Worm (Caenorhabditis elegans) whole organism, dauer: ENCODE data around the gene tin-9.1.

Source experiments
- unc-62 ChIP-seq: sonication (generic microtip); optimal IDR thresholded peaks from 2 replicates; lab custom pipeline; 2017; ENCODE audit warnings: missing biosample characterization, missing genetic modification reagents, missing genetic modification characterization

tin-9.1 gene

ce11 chrIV:7044552-7045139 lies at the start of gene tin-9.1:
Gene tin-9.1, minus strand, starts transcription at chrIV:7044602.
- TF ChIP-seq unc-62 (GFP tag; lab: Kevin White, UChicago): no peak

- no peak for TF ChIP-seq unc-62 (GFP tag; lab: Kevin White, UChicago)
Measured at ce11 chrIV:7084632-7085160, 40.3 kb upstream of the tin-9.1 start, which contains the start of gene rps-4. Gene rps-4, minus strand, starts transcription at chrIV:7084682.

- TF ChIP-seq unc-62 (GFP tag; lab: Kevin White, UChicago): no peak
Measured at ce11 chrIV:7083976-7084375, 39.6 kb upstream of the tin-9.1 start.

- TF ChIP-seq unc-62 (GFP tag; lab: Kevin White, UChicago): no peak
Measured at ce11 chrIV:7083382-7083784, 39.0 kb upstream of the tin-9.1 start, which contains the start of gene Y43B11AR.3. Gene Y43B11AR.3, minus strand, starts transcription at chrIV:7083716.

ce11 chrIV:7081214-7081613 lies 36.8 kb upstream of the tin-9.1 start, which contains the start of gene Y43B11AR.1:
Gene Y43B11AR.1, plus strand, starts transcription at chrIV:7081514.
- TF ChIP-seq unc-62 (GFP tag; lab: Kevin White, UChicago): no peak

- TF ChIP-seq unc-62 (GFP tag; lab: Kevin White, UChicago): no peak
Measured at ce11 chrIV:7075063-7075462, 30.7 kb upstream of the tin-9.1 start, which contains the start of gene srg-50. Gene srg-50, minus strand, starts transcription at chrIV:7075163.

- no peak for TF ChIP-seq unc-62 (GFP tag; lab: Kevin White, UChicago)
Measured at ce11 chrIV:7072110-7072509, 27.7 kb upstream of the tin-9.1 start, which contains the start of gene srg-48. Gene srg-48, plus strand, starts transcription at chrIV:7072410.

ce11 chrIV:7067446-7067845 lies 23.0 kb upstream of the tin-9.1 start:
- TF ChIP-seq unc-62 (GFP tag; lab: Kevin White, UChicago): no peak

ce11 chrIV:7065022-7065421 lies 20.6 kb upstream of the tin-9.1 start, which contains the start of gene Y43B11AL.1:
Gene Y43B11AL.1, plus strand, starts transcription at chrIV:7065322.
- no peak for TF ChIP-seq unc-62 (GFP tag; lab: Kevin White, UChicago)

- TF ChIP-seq unc-62 (GFP tag; lab: Kevin White, UChicago): no peak
Measured at ce11 chrIV:7062697-7063096, 18.3 kb upstream of the tin-9.1 start.

ce11 chrIV:7057677-7058076 lies 13.3 kb upstream of the tin-9.1 start, which contains the start of gene srx-50:
Gene srx-50, plus strand, starts transcription at chrIV:7057977.
- TF ChIP-seq unc-62 (GFP tag; lab: Kevin White, UChicago): no peak

ce11 chrIV:7052135-7052534 lies 7.7 kb upstream of the tin-9.1 start:
- TF ChIP-seq unc-62 (GFP tag; lab: Kevin White, UChicago): no peak

ce11 chrIV:7051515-7051914 lies 7.1 kb upstream of the tin-9.1 start:
- no peak for TF ChIP-seq unc-62 (GFP tag; lab: Kevin White, UChicago)

ce11 chrIV:7049672-7050206 lies 5.3 kb upstream of the tin-9.1 start, which contains the start of gene nhr-105:
Gene nhr-105, plus strand, starts transcription at chrIV:7050156.
- TF ChIP-seq unc-62 (GFP tag; lab: Kevin White, UChicago): no peak

- TF ChIP-seq unc-62 (GFP tag; lab: Kevin White, UChicago): no peak
Measured at ce11 chrIV:7048637-7049245, 4.3 kb upstream of the tin-9.1 start.

ce11 chrIV:7047762-7048178 lies 3.4 kb upstream of the tin-9.1 start:
- no peak for TF ChIP-seq unc-62 (GFP tag; lab: Kevin White, UChicago)
